Worm (Caenorhabditis elegans) whole organism, mixed stage, embryonic: ENCODE measurements around the gene C34D10.5.

Source experiments
- blmp-1 ChIP-seq: fragments of 150-350 bp; optimal IDR thresholded peaks from 2 replicates; lab custom pipeline; 2014; ENCODE audit warnings: missing biosample characterization, missing genetic modification characterization
- cnd-1 ChIP-seq: fragments of 200-800 bp; sonication (Bioruptor generic); optimal IDR thresholded peaks from 2 replicates; lab custom pipeline; 2018; ENCODE audit warnings: mild to moderate bottlenecking, missing genetic modification characterization, missing compliant biosample characterization
- elt-1 ChIP-seq: sonication (generic microtip); optimal IDR thresholded peaks from 2 replicates; lab custom pipeline; 2017; ENCODE audit warnings: missing genetic modification characterization, mild to moderate bottlenecking, missing compliant biosample characterization, antibody characterized with exemption, moderate library complexity, borderline replicate concordance; ENCODE audit not compliant: insufficient read depth
- elt-3 ChIP-seq: fragments of 150-350 bp; optimal IDR thresholded peaks from 2 replicates; lab custom pipeline; 2014; ENCODE audit warnings: missing biosample characterization, missing genetic modification characterization
- mep-1 ChIP-seq: fragments of 150-350 bp; optimal IDR thresholded peaks from 2 replicates; lab custom pipeline; 2017; ENCODE audit warnings: missing biosample characterization, missing genetic modification reagents, missing genetic modification characterization, inconsistent platforms
- nhr-28 ChIP-seq: fragments of 150-350 bp; optimal IDR thresholded peaks from 2 replicates; lab custom pipeline; 2014; ENCODE audit warnings: missing biosample characterization, missing genetic modification characterization
- pha-4 ChIP-seq: fragments of 150-350 bp; optimal IDR thresholded peaks from 2 replicates; lab custom pipeline; 2018; ENCODE audit warnings: missing biosample characterization, missing genetic modification reagents, missing genetic modification characterization
- zip-8 ChIP-seq: fragments of 150-350 bp; optimal IDR thresholded peaks from 2 replicates; lab custom pipeline; 2014; ENCODE audit warnings: missing biosample characterization, missing genetic modification characterization
- ztf-11 ChIP-seq: fragments of 150-350 bp; optimal IDR thresholded peaks from 2 replicates; lab custom pipeline; 2014; ENCODE audit warnings: missing biosample characterization, missing genetic modification characterization

DNA sequence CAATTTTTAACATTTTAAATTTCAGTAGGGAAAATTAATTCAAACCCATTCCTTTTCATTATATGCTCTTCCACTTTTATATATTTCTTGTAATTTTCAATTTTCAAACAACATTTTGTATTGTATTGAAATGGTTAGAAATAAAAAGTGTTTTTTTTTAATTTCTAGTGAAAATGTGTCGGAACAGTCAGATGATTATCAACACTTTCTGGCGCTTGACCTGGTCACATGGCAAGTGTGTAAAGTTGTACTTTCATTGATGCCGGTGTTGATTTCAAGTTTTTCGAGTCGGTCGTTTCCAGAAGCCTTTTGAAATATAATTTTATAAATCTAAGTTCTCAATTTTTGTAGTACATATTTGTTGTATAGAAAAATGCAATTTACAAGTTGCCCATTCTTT lies 8.9 kb downstream of the C34D10.5 start:
- TF ChIP-seq elt-1 (tag; lab: Kevin White, UChicago) (no peak), nhr-28 (tag; lab: Kevin White, UChicago) (no peak), zip-8 (tag; lab: Kevin White, UChicago) (no peak), mep-1 (tag; lab: Kevin White, UChicago) (no peak), pha-4 (tag; lab: Kevin White, UChicago) (no peak), cnd-1 (tag; lab: Kevin White, UChicago) (no peak), blmp-1 (tag; lab: Kevin White, UChicago) (no peak), elt-3 (no peak), ztf-11 (no peak)
